Fruit fly (Drosophila melanogaster): ENCODE data around the gene spir.

Gene spir

dm6 chr2L:20287189-20287588, 23.8 kb upstream of the spir start (continued):
- TF ChIP-seq Bdp1 (GFP tag; optimal IDR thresholded peaks at IDR 0.05), result no peak
- TF ChIP-seq Trl (optimal IDR thresholded peaks at IDR 0.05), result no peak
- peak; percentile 39 for TF ChIP-seq Trl (GFP tag; optimal IDR thresholded peaks at IDR 0.05)
- no peak for TF ChIP-seq inv (GFP tag; IDR thresholded peaks at IDR 0.05; ENCODE audit: partially characterized antibody)
- no peak for TF ChIP-seq Hmx (GFP tag; optimal IDR thresholded peaks at IDR 0.05)
- peak; percentile 26 for TF ChIP-seq p53 (GFP tag; optimal IDR thresholded peaks at IDR 0.05)
- peak; percentile 92 for TF ChIP-seq NfI (GFP tag; optimal IDR thresholded peaks at IDR 0.05)
- TF ChIP-seq CG14441 (GFP tag; IDR thresholded peaks at IDR 0.05), result peak; percentile 58; the same call in 1 of the 2 replicates
- TF ChIP-seq CG7372 (GFP tag; IDR thresholded peaks at IDR 0.05), result no peak
- TF ChIP-seq ase (GFP tag; IDR thresholded peaks at IDR 0.05), result peak; percentile 9; the same call in 1 of the 3 replicates
- TF ChIP-seq CG8290 (GFP tag; optimal IDR thresholded peaks at IDR 0.05), result peak; percentile 64
- TF ChIP-seq CG8290 (tag; optimal IDR thresholded peaks at IDR 0.05), result peak; percentile 79 to 83
- no peak for TF ChIP-seq pita (GFP tag; optimal IDR thresholded peaks at IDR 0.05)
- TF ChIP-seq Fer3 (tag; optimal IDR thresholded peaks at IDR 0.05), result peak; percentile 68
- TF ChIP-seq lbe (GFP tag; optimal IDR thresholded peaks at IDR 0.05), result no peak
- no peak for TF ChIP-seq CG10147 (GFP tag; optimal IDR thresholded peaks at IDR 0.05)
- no peak for TF ChIP-seq Gug (GFP tag; IDR thresholded peaks at IDR 0.05)
- no peak for TF ChIP-seq knrl (GFP tag; IDR thresholded peaks at IDR 0.05; ENCODE audit: partially characterized antibody)
- no peak for TF ChIP-seq Aef1 (GFP tag; IDR thresholded peaks at IDR 0.05)
- peak; percentile 42; the same call in 1 of the 2 replicates for TF ChIP-seq CG11247 (GFP tag; IDR thresholded peaks at IDR 0.05)
- TF ChIP-seq gfzf (GFP tag; optimal IDR thresholded peaks at IDR 0.05), result no peak
- no peak for TF ChIP-seq pho (GFP tag; optimal IDR thresholded peaks at IDR 0.05)
- TF ChIP-seq CG15514 (GFP tag; optimal IDR thresholded peaks at IDR 0.05), result peak; percentile 61
- peak; percentile 63 for TF ChIP-seq CG31365 (tag; optimal IDR thresholded peaks at IDR 0.05)
- TF ChIP-seq CG13624 (GFP tag; optimal IDR thresholded peaks at IDR 0.05), result no peak
- peak; percentile 7 for TF ChIP-seq CG8924 (tag; optimal IDR thresholded peaks at IDR 0.05)
- peak; percentile 4 for TF ChIP-seq her (GFP tag; optimal IDR thresholded peaks at IDR 0.05)
- peak; percentile 33 to 51 for TF ChIP-seq Hr51 (GFP tag; optimal IDR thresholded peaks at IDR 0.05)
- TF ChIP-seq CG31224 (GFP tag; IDR thresholded peaks at IDR 0.05), result 0 out of 2 replicates have a peak, but pooled peaks have one; percentile 18
- peak; percentile 46; the same call in 1 of the 2 replicates for TF ChIP-seq ranshi (GFP tag; IDR thresholded peaks at IDR 0.05)
- no peak; the same call in 2 of the 3 replicates for TF ChIP-seq CG34422 (GFP tag; IDR thresholded peaks at IDR 0.05)
- no peak for TF ChIP-seq CG14860 (GFP tag; IDR thresholded peaks at IDR 0.05; ENCODE audit: partially characterized antibody)
- TF ChIP-seq ttk (GFP tag; IDR thresholded peaks at IDR 0.05), result no peak
- no peak for TF ChIP-seq peb (GFP tag; IDR thresholded peaks at IDR 0.05)
- TF ChIP-seq toy (GFP tag; IDR thresholded peaks at IDR 0.05), result no peak
- peak; percentile 43 for TF ChIP-seq Elba2 (GFP tag; optimal IDR thresholded peaks at IDR 0.05)
- no peak for TF ChIP-seq hb (GFP tag; IDR thresholded peaks at IDR 0.05; ENCODE audit: partially characterized antibody)
- peak; percentile 72 for TF ChIP-seq CG8388 (GFP tag; optimal IDR thresholded peaks at IDR 0.05)
- TF ChIP-seq Oaz (GFP tag; IDR thresholded peaks at IDR 0.05), result no peak
- no peak for TF ChIP-seq lmd (GFP tag; IDR thresholded peaks at IDR 0.05)
- TF ChIP-seq fd64A (GFP tag; optimal IDR thresholded peaks at IDR 0.05), result peak; percentile 60
- TF ChIP-seq Sox100B (GFP tag; optimal IDR thresholded peaks at IDR 0.05), result peak; percentile 43
- TF ChIP-seq CG9797 (GFP tag; optimal IDR thresholded peaks at IDR 0.05), result no peak
- no peak for TF ChIP-seq Ets97D (GFP tag; optimal IDR thresholded peaks at IDR 0.05)
- TF ChIP-seq Ada2b (GFP tag; IDR thresholded peaks at IDR 0.05), result no peak
- TF ChIP-seq vnd (GFP tag; IDR thresholded peaks at IDR 0.05; ENCODE audit: partially characterized antibody), result no peak
- no peak for TF ChIP-seq CG4404 (GFP tag; IDR thresholded peaks at IDR 0.05)
- TF ChIP-seq Abd-B (GFP tag; optimal IDR thresholded peaks at IDR 0.05), result no peak
- peak; percentile 76 for TF ChIP-seq HHEX (GFP tag; optimal IDR thresholded peaks at IDR 0.05)
- peak; percentile 61; the same call in 2 of the 3 replicates for TF ChIP-seq sr (GFP tag; IDR thresholded peaks at IDR 0.05)
- peak; percentile 7 for TF ChIP-seq CG3995 (GFP tag; optimal IDR thresholded peaks at IDR 0.05)
- 0 out of 3 replicates have a peak, but pooled peaks have one; percentile 8 for TF ChIP-seq CG7357 (GFP tag; IDR thresholded peaks at IDR 0.05)

All from whole organism, embryonic.